Fruit fly (Drosophila melanogaster): Measurements from ENCODE around the gene CG6013.

CG6013 gene

dm6 chr3R:19014742-19015422, 16.4 kb upstream of the CG6013 start (continued):
- no peak for TF ChIP-seq ac (GFP tag; optimal IDR thresholded peaks at IDR 0.05)
- TF ChIP-seq fu2 (GFP tag; optimal IDR thresholded peaks at IDR 0.05), result no peak
- TF ChIP-seq NC2α (GFP tag; optimal IDR thresholded peaks at IDR 0.05), result no peak
- TF ChIP-seq CG12769 (tag; optimal IDR thresholded peaks at IDR 0.05), result peak; percentile 53
- peak; percentile 71 for TF ChIP-seq CG17359 (tag; optimal IDR thresholded peaks at IDR 0.05)
- TF ChIP-seq CG6813 (GFP tag; optimal IDR thresholded peaks at IDR 0.05), result no peak
- TF ChIP-seq caup (GFP tag; optimal IDR thresholded peaks at IDR 0.05; ENCODE audit: severe bottlenecking), result no peak
- TF ChIP-seq Hr39 (optimal IDR thresholded peaks at IDR 0.05), result no peak
- TF ChIP-seq H2.0 (GFP tag; IDR thresholded peaks at IDR 0.05), result no peak
- peak; percentile 24 for TF ChIP-seq Chrac-16 (GFP tag; optimal IDR thresholded peaks at IDR 0.05)
- no peak for TF ChIP-seq Atf3 (GFP tag; optimal IDR thresholded peaks at IDR 0.05)
- TF ChIP-seq fd64A (GFP tag; optimal IDR thresholded peaks at IDR 0.05), result no peak
- TF ChIP-seq jumu (GFP tag; optimal IDR thresholded peaks at IDR 0.05), result no peak
- TF ChIP-seq CG31224 (GFP tag; IDR thresholded peaks at IDR 0.05), result no peak
- TF ChIP-seq CHES-1-like (GFP tag; optimal IDR thresholded peaks at IDR 0.05), result no peak
- TF ChIP-seq pho (GFP tag; optimal IDR thresholded peaks at IDR 0.05), result no peak
- TF ChIP-seq ssp (GFP tag; IDR thresholded peaks at IDR 0.05), result no peak
- TF ChIP-seq CG6791 (GFP tag; IDR thresholded peaks at IDR 0.05; ENCODE audit: partially characterized antibody), result no peak
- no peak for TF ChIP-seq CG15011 (GFP tag; optimal IDR thresholded peaks at IDR 0.05)
- no peak for TF ChIP-seq h (optimal IDR thresholded peaks at IDR 0.05)
- TF ChIP-seq CG9817 (tag; optimal IDR thresholded peaks at IDR 0.05), result no peak
- peak; percentile 71 for TF ChIP-seq CG2712 (tag; optimal IDR thresholded peaks at IDR 0.05)
- TF ChIP-seq lilli (GFP tag; optimal IDR thresholded peaks at IDR 0.05), result no peak
- no peak for TF ChIP-seq CG2116 (GFP tag; optimal IDR thresholded peaks at IDR 0.05)
- TF ChIP-seq CG2202 (tag; optimal IDR thresholded peaks at IDR 0.05), result no peak
- TF ChIP-seq sna (GFP tag; IDR thresholded peaks at IDR 0.05; ENCODE audit: partially characterized antibody), result no peak
- no peak for TF ChIP-seq Side (GFP tag; optimal IDR thresholded peaks at IDR 0.05)
- TF ChIP-seq Nf-YC (tag; optimal IDR thresholded peaks at IDR 0.05), result no peak
- no peak for TF ChIP-seq CG10462 (GFP tag; optimal IDR thresholded peaks at IDR 0.05)
- no peak for TF ChIP-seq ham (GFP tag; IDR thresholded peaks at IDR 0.05)
- TF ChIP-seq D19A (tag; optimal IDR thresholded peaks at IDR 0.05), result peak; percentile 52
- no peak for TF ChIP-seq Sry-δ (GFP tag; optimal IDR thresholded peaks at IDR 0.05)
- no peak for TF ChIP-seq wor (GFP tag; IDR thresholded peaks at IDR 0.05)
- TF ChIP-seq org-1 (GFP tag; optimal IDR thresholded peaks at IDR 0.05), result no peak
- no peak for TF ChIP-seq B-H2 (GFP tag; optimal IDR thresholded peaks at IDR 0.05)
- no peak for TF ChIP-seq crp (GFP tag; optimal IDR thresholded peaks at IDR 0.05)
- no peak for TF ChIP-seq psq (GFP tag; optimal IDR thresholded peaks at IDR 0.05)
- peak; percentile 73 for TF ChIP-seq CG7745 (tag; optimal IDR thresholded peaks at IDR 0.05)
- TF ChIP-seq CG17361 (GFP tag; IDR thresholded peaks at IDR 0.05), result peak; percentile 70; the same call in 2 of the 3 replicates
- no peak for TF ChIP-seq D19B (GFP tag; optimal IDR thresholded peaks at IDR 0.05)
- no peak for TF ChIP-seq gcm2 (GFP tag; optimal IDR thresholded peaks at IDR 0.05)
- no peak for TF ChIP-seq CG16813 (GFP tag; IDR thresholded peaks at IDR 0.05; ENCODE audit: partially characterized antibody)
- TF ChIP-seq CG18476 (GFP tag; optimal IDR thresholded peaks at IDR 0.05), result no peak
- no peak for TF ChIP-seq chm (GFP tag; IDR thresholded peaks at IDR 0.05)
- TF ChIP-seq dmrt11E (tag; optimal IDR thresholded peaks at IDR 0.05), result peak; percentile 46
- TF ChIP-seq Doc2 (GFP tag; IDR thresholded peaks at IDR 0.05), result no peak
- TF ChIP-seq Bgb (GFP tag; IDR thresholded peaks at IDR 0.05; ENCODE audit: partially characterized antibody), result no peak
- no peak for TF ChIP-seq Usf (GFP tag; optimal IDR thresholded peaks at IDR 0.05)
- no peak for TF ChIP-seq ase (GFP tag; IDR thresholded peaks at IDR 0.05)
- no peak for TF ChIP-seq ftz-f1 (GFP tag; optimal IDR thresholded peaks at IDR 0.05)
- TF ChIP-seq bowl (GFP tag; IDR thresholded peaks at IDR 0.05), result no peak

Measured in whole organism, embryonic.